Fruit fly (Drosophila melanogaster) whole organism, wandering third instar larva: ENCODE data around the gene CG11656.
A peak's percentile ranks its signal among the peaks of the same experiment; 100 is the strongest.

Experiments used
- Abd-B ChIP-seq: fragments of >200 bp; optimal IDR thresholded peaks from 2 replicates; lab custom pipeline; 2017; ENCODE audit warnings: missing biosample characterization, missing genetic modification characterization
- CG32264 ChIP-seq: fragments of 200-800 bp; sonication (Bioruptor generic); optimal IDR thresholded peaks from 2 replicates; lab custom pipeline; 2016; ENCODE audit warnings: missing biosample characterization, missing genetic modification characterization
- CG9705 ChIP-seq: fragments of 200-800 bp; sonication (Bioruptor generic); optimal IDR thresholded peaks from 2 replicates; lab custom pipeline; 2018; ENCODE audit warnings: missing biosample characterization, mild to moderate bottlenecking, missing genetic modification characterization
- Dfd ChIP-seq: fragments of >200 bp; optimal IDR thresholded peaks from 2 replicates; lab custom pipeline; 2017; ENCODE audit warnings: missing biosample characterization, missing genetic modification characterization
- Dif ChIP-seq: fragments of 200-275, 200-300 bp; sonication (Bioruptor generic); optimal IDR thresholded peaks from 2 replicates; lab custom pipeline; 2018; ENCODE audit warnings: missing biosample characterization, missing genetic modification characterization; ENCODE audit not compliant: partially characterized antibody
- GATAd ChIP-seq: sonication (Bioruptor generic); optimal IDR thresholded peaks from 2 replicates; lab custom pipeline; 2016; ENCODE audit warnings: missing biosample characterization, missing genetic modification characterization
- Hnf4 ChIP-seq: fragments of 200-800 bp; sonication (Bioruptor generic); optimal IDR thresholded peaks from 2 replicates; lab custom pipeline; 2016; ENCODE audit warnings: missing biosample characterization, mild to moderate bottlenecking, missing genetic modification characterization
- Hr78 ChIP-seq: fragments of >200 bp; optimal IDR thresholded peaks from 2 replicates; lab custom pipeline; 2017; ENCODE audit warnings: missing biosample characterization, missing genetic modification characterization
- Hr83 ChIP-seq: fragments of 200-300 bp; sonication (Bioruptor generic); optimal IDR thresholded peaks from 2 replicates; lab custom pipeline; 2016; ENCODE audit warnings: missing biosample characterization, mild to moderate bottlenecking, missing genetic modification characterization, moderate library complexity; ENCODE audit not compliant: poor library complexity, severe bottlenecking
- Jra ChIP-seq: sonication (Bioruptor generic); optimal IDR thresholded peaks from 2 replicates; lab custom pipeline; 2016; ENCODE audit warnings: missing biosample characterization, missing genetic modification characterization
- Mio ChIP-seq: sonication (Bioruptor generic); optimal IDR thresholded peaks from 2 replicates; lab custom pipeline; 2016; ENCODE audit warnings: missing biosample characterization, missing genetic modification characterization
- Myc ChIP-seq: fragments of >200 bp; optimal IDR thresholded peaks from 2 replicates; lab custom pipeline; 2017
- N ChIP-seq: fragments of >200 bp; optimal IDR thresholded peaks from 2 replicates; lab custom pipeline; 2018; ENCODE audit warnings: missing biosample characterization, missing external identifiers, missing genetic modification characterization
- Rel ChIP-seq, 2 experiments: fragments of 200-800 bp; sonication (Bioruptor generic) in 1 of 2; optimal IDR thresholded peaks; 2 replicates in 1 of 2; 3 replicates in 1 of 2; lab custom pipeline; 2016 to 2019; ENCODE audit warnings: mild to moderate bottlenecking in 2 of 2, missing biosample characterization in 2 of 2, missing genetic modification characterization in 2 of 2, moderate library complexity in 1 of 2
- Sp1 ChIP-seq: fragments of 200-800 bp; sonication (Bioruptor generic); optimal IDR thresholded peaks from 3 replicates; lab custom pipeline; 2019; ENCODE audit warnings: missing biosample characterization, mild to moderate bottlenecking, missing genetic modification characterization, moderate library complexity
- Vsx2 ChIP-seq: fragments of 200-300, 225-300 bp; sonication (Bioruptor generic); optimal IDR thresholded peaks from 2 replicates; lab custom pipeline; 2018; ENCODE audit warnings: missing biosample characterization, missing genetic modification characterization; ENCODE audit not compliant: partially characterized antibody
- brk ChIP-seq: fragments of 200-800 bp; sonication (Bioruptor generic); optimal IDR thresholded peaks from 2 replicates; lab custom pipeline; 2016; ENCODE audit warnings: missing biosample characterization, mild to moderate bottlenecking, missing genetic modification characterization
- dl ChIP-seq, 2 experiments: fragments of 175-275, 200-275 bp in 1 of 2; fragments of 200-275 bp in 1 of 2; sonication (Bioruptor generic); optimal IDR thresholded peaks; lab custom pipeline; 2018; ENCODE audit warnings: mild to moderate bottlenecking in 2 of 2, missing biosample characterization in 2 of 2, missing genetic modification characterization in 2 of 2, moderate library complexity in 2 of 2; ENCODE audit not compliant: partially characterized antibody in 2 of 2, insufficient read depth in 1 of 2
- dsf ChIP-seq: sonication (Bioruptor generic); optimal IDR thresholded peaks from 2 replicates; lab custom pipeline; 2016; ENCODE audit warnings: missing biosample characterization, missing genetic modification characterization, borderline replicate concordance
- ey ChIP-seq: fragments of 200-800 bp; sonication (Bioruptor generic); optimal IDR thresholded peaks from 2 replicates; lab custom pipeline; 2016; ENCODE audit warnings: missing biosample characterization, missing genetic modification characterization
- fru ChIP-seq: fragments of 200-800 bp; sonication (Bioruptor generic); optimal IDR thresholded peaks from 3 replicates; lab custom pipeline; 2016; ENCODE audit warnings: missing biosample characterization, mild to moderate bottlenecking, missing genetic modification characterization
- h ChIP-seq: fragments of 200-800 bp; sonication (Bioruptor generic); optimal IDR thresholded peaks from 3 replicates; lab custom pipeline; 2016; ENCODE audit warnings: missing biosample characterization, mild to moderate bottlenecking, missing genetic modification characterization
- jim ChIP-seq: fragments of 175-275, 200-325 bp; sonication (Bioruptor generic); optimal IDR thresholded peaks from 2 replicates; lab custom pipeline; 2016; ENCODE audit warnings: missing biosample characterization, mild to moderate bottlenecking, missing genetic modification characterization
- lola ChIP-seq: fragments of >200 bp; optimal IDR thresholded peaks from 2 replicates; lab custom pipeline; 2017; ENCODE audit warnings: missing biosample characterization, missing genetic modification characterization
- pan ChIP-seq: fragments of >200 bp; optimal IDR thresholded peaks from 2 replicates; lab custom pipeline; 2017
- psq ChIP-seq: fragments of 200-800 bp; sonication (Bioruptor generic); optimal IDR thresholded peaks from 3 replicates; lab custom pipeline; 2017; ENCODE audit warnings: missing biosample characterization, mild to moderate bottlenecking, missing genetic modification characterization, moderate library complexity
- rgr ChIP-seq: fragments of 200-800 bp; sonication (Bioruptor generic); optimal IDR thresholded peaks from 3 replicates; lab custom pipeline; 2016; ENCODE audit warnings: missing biosample characterization, mild to moderate bottlenecking, missing genetic modification characterization
- sv ChIP-seq: fragments of 200-800 bp; sonication (Bioruptor generic); optimal IDR thresholded peaks from 3 replicates; lab custom pipeline; 2016; ENCODE audit warnings: missing biosample characterization, missing genetic modification characterization
- tai ChIP-seq: sonication (Bioruptor generic); optimal IDR thresholded peaks from 2 replicates; lab custom pipeline; 2016; ENCODE audit warnings: missing biosample characterization, missing genetic modification characterization
- usp ChIP-seq: fragments of >200 bp; optimal IDR thresholded peaks from 2 replicates; lab custom pipeline; 2017; ENCODE audit warnings: missing biosample characterization, missing genetic modification characterization
- woc ChIP-seq: sonication (Bioruptor generic); optimal IDR thresholded peaks from 2 replicates; lab custom pipeline; 2016; ENCODE audit warnings: missing biosample characterization, mild to moderate bottlenecking, missing genetic modification characterization

Gene CG11656

DNA sequence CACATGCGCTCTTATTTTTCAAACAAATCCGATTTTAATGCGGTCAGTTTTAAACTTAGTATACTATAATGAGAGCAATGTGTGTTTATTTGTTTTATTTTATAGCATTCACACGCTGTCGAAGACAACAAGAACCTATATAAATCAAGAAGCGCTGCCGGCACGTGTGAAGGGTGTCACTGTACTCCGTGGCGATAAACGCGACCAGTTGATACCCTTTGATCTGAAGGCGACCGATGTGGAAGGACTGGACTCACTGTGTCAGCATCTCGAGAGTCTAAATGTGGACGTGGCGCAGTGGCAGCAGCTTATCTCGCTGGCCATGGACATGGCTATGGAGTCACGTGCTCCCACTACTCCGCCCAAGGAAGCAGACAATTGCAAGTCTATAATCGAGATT is 47.1 kb upstream of the CG11656 start:
- TF ChIP-seq Rel (GFP tag; optimal IDR thresholded peaks at IDR 0.05; lab: Kevin White, UChicago): no peak
- TF ChIP-seq Rel (tag; optimal IDR thresholded peaks at IDR 0.05; lab: Kevin White, UChicago): no peak
- TF ChIP-seq Abd-B (GFP tag; lab: Kevin White, UChicago): no peak
- no peak for TF ChIP-seq Myc (lab: Kevin White, UChicago)
- TF ChIP-seq Sp1 (GFP tag; lab: Kevin White, UChicago): no peak
- TF ChIP-seq Jra: no peak
- TF ChIP-seq Vsx2: no peak
- no peak for TF ChIP-seq N (GFP tag; lab: Kevin White, UChicago)
- TF ChIP-seq Dfd: no peak
- TF ChIP-seq dsf: no peak
- no peak for TF ChIP-seq Hnf4 (GFP tag; lab: Kevin White, UChicago)
- TF ChIP-seq CG9705: no peak
- no peak for TF ChIP-seq Hr83 (GFP tag; lab: Kevin White, UChicago)
- no peak for TF ChIP-seq tai (GFP tag; lab: Kevin White, UChicago)

DNA sequence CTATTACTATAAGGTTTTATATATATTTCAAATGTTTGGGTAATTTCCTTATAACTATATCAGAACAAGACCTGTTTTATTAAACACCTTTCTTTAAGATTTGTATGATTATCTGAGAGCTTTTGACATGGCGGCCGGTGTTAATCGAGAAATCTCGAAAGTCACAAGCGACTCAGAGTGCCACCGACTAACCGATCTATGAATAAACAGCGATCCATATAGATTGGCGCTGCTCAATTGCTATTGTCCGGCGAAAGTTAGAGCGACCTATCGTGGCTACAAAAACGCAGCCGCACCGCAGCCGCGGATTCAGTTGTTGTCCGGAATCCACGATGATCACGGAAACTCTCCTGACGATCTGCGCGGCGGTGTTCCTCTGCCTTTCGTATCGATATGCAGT is 46.2 kb upstream of the CG11656 start, which contains the start of gene Cyp304a1:
Cyp304a1 (plus strand) TSS at position 301 of the 400 bp plus-strand sequence.
- TF ChIP-seq jim (GFP tag; lab: Kevin White, UChicago): no peak
- TF ChIP-seq psq (GFP tag; lab: Kevin White, UChicago): no peak
- no peak for TF ChIP-seq dl (GFP tag; optimal IDR thresholded peaks at IDR 0.05; lab: Kevin White, UChicago; ENCODE audit: insufficient read depth in 1 of 2, partially characterized antibody in 2 of 2)
- TF ChIP-seq tai (GFP tag; lab: Kevin White, UChicago): no peak
- no peak for TF ChIP-seq sv (GFP tag; lab: Kevin White, UChicago)
- no peak for TF ChIP-seq usp (GFP tag; lab: Kevin White, UChicago)
- TF ChIP-seq GATAd: no peak
- no peak for TF ChIP-seq CG32264 (GFP tag; lab: Kevin White, UChicago)
- no peak for TF ChIP-seq fru (GFP tag; lab: Kevin White, UChicago)
- TF ChIP-seq pan: no peak
- TF ChIP-seq Dif (GFP tag; lab: Kevin White, UChicago): no peak
- no peak for TF ChIP-seq Myc (lab: Kevin White, UChicago)
- no peak for TF ChIP-seq Sp1 (GFP tag; lab: Kevin White, UChicago)
- no peak for TF ChIP-seq Abd-B (GFP tag; lab: Kevin White, UChicago)
- no peak for TF ChIP-seq h
- TF ChIP-seq Hnf4 (GFP tag; lab: Kevin White, UChicago): no peak
- no peak for TF ChIP-seq woc (GFP tag; lab: Kevin White, UChicago)
- TF ChIP-seq N (GFP tag; lab: Kevin White, UChicago): no peak
- TF ChIP-seq Jra: no peak

- TF ChIP-seq Abd-B (GFP tag; lab: Kevin White, UChicago) (no peak), h (peak; percentile 50), lola (GFP tag; lab: Kevin White, UChicago) (no peak), woc (GFP tag; lab: Kevin White, UChicago) (no peak), Hr78 (GFP tag; lab: Kevin White, UChicago) (no peak)
These were observed 45.7 kb upstream of the CG11656 start for dm6 chr3R:12964043-12964442.

DNA sequence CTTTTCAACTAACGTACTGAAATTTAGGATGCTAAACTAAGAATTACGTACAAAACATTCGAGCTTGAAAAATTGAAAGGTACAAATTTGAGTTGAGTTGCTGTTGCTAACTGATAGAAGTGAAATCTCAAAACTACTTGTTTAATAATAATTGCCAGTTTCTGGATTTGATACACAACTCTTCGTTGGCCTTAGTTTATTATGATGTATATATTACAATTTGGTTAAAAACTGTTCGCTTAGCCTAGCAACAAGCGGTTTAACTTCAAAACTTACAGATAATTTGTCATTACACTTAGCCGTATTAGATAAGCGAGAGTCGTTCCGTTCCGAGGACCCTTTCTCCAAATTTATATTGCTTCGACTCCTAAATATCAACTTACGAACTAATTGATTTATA is 42.1 kb upstream of the CG11656 start, which contains the start of the genes CG14384 and grsm:
CG14384 (minus strand) TSS at position 101 of the 400 bp plus-strand sequence.
grsm (minus strand) TSS at position 101 of the 400 bp plus-strand sequence.
- no peak for TF ChIP-seq GATAd
- no peak for TF ChIP-seq Hr78 (GFP tag; lab: Kevin White, UChicago)
- no peak for TF ChIP-seq CG9705
- TF ChIP-seq fru (GFP tag; lab: Kevin White, UChicago): no peak
- no peak for TF ChIP-seq woc (GFP tag; lab: Kevin White, UChicago)
- TF ChIP-seq brk (GFP tag; lab: Kevin White, UChicago): no peak
- no peak for TF ChIP-seq Dfd
- no peak for TF ChIP-seq usp (GFP tag; lab: Kevin White, UChicago)
- TF ChIP-seq Sp1 (GFP tag; lab: Kevin White, UChicago): no peak
- no peak for TF ChIP-seq Hnf4 (GFP tag; lab: Kevin White, UChicago)
- no peak for TF ChIP-seq pan
- TF ChIP-seq Rel (GFP tag; optimal IDR thresholded peaks at IDR 0.05; lab: Kevin White, UChicago): no peak
- no peak for TF ChIP-seq Rel (tag; optimal IDR thresholded peaks at IDR 0.05; lab: Kevin White, UChicago)
- TF ChIP-seq, all 38 proteins: peak for 0

DNA sequence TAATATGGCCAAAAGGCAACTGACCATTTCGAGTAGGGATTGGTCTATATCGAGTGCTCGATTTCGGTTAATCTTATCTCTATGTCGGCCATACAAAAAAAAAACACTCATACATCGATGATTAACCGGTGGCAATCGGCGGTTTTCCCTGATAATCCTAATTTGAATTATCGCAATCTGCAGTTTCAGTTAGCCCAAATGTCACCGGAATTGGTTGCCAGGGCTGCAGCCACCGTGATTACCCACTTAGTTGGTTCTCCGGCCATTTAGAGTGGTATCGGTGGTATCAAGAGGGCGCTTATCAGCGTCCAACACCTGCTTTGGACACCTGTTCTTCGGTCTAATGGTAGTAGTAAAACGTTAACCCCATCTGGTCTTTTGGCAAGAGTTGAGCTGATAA is 37.6 kb upstream of the CG11656 start:
- TF ChIP-seq lola (GFP tag; lab: Kevin White, UChicago) (no peak), rgr (GFP tag; lab: Kevin White, UChicago) (no peak), brk (GFP tag; lab: Kevin White, UChicago) (no peak), tai (GFP tag; lab: Kevin White, UChicago) (no peak), Hr83 (GFP tag; lab: Kevin White, UChicago) (no peak), Mio (GFP tag; lab: Kevin White, UChicago) (no peak), usp (GFP tag; lab: Kevin White, UChicago) (no peak), Dfd (no peak), N (GFP tag; lab: Kevin White, UChicago) (no peak), GATAd (no peak), ey (GFP tag; lab: Kevin White, UChicago) (no peak), CG9705 (no peak), Jra (no peak), Rel (GFP tag; optimal IDR thresholded peaks at IDR 0.05; lab: Kevin White, UChicago) (no peak), Rel (tag; optimal IDR thresholded peaks at IDR 0.05; lab: Kevin White, UChicago) (no peak), dsf (no peak), Hnf4 (GFP tag; lab: Kevin White, UChicago) (no peak)
